Worm (Caenorhabditis elegans): ENCODE data around the gene C45B11.6.
A peak's percentile ranks its signal among the peaks of the same experiment; 100 is the strongest.

The C45B11.6 gene

ce11 chrV:11056484-11056883 lies 12.6 kb downstream of the C45B11.6 start:
- no peak for TF ChIP-seq C08G9.2 (tag; optimal IDR thresholded peaks at IDR 0.05)
- TF ChIP-seq ceh-6 (GFP tag; optimal IDR thresholded peaks at IDR 0.05): no peak
- TF ChIP-seq T23F11.4 (GFP tag; optimal IDR thresholded peaks at IDR 0.05): no peak
- TF ChIP-seq pqm-1 (tag; optimal IDR thresholded peaks at IDR 0.05): no peak
- no peak for TF ChIP-seq hlh-6 (tag; optimal IDR thresholded peaks at IDR 0.05)
- no peak for TF ChIP-seq nhr-232 (tag; optimal IDR thresholded peaks at IDR 0.05)
- no peak for TF ChIP-seq K02D7.2 (tag; optimal IDR thresholded peaks at IDR 0.05)
- no peak for TF ChIP-seq ceh-34 (tag; optimal IDR thresholded peaks at IDR 0.05)
- no peak for TF ChIP-seq ceh-30 (tag; optimal IDR thresholded peaks at IDR 0.05)
- TF ChIP-seq ceh-45 (GFP tag; IDR thresholded peaks at IDR 0.05): no peak
- TF ChIP-seq rnt-1 (tag; optimal IDR thresholded peaks at IDR 0.05): no peak
- TF ChIP-seq ceh-9 (tag; optimal IDR thresholded peaks at IDR 0.05): no peak

DNA sequence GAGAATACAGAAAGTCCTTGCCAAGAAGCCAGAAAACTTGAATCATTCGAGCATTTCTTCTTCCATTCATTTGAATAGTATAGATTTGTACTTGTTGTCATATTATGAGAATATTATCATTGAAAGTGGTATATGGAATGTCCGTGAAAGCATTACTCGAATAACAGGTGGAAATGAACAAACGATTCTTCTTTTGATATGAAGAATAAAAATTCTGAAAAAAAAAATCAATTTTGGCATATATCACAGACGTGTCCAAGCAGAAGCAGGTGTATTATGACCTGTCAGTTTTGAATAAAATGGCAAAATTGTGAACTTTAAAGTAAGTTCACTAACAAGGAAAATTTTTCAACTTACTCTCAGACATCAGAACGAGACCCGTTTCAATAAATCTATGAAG lies 13.2 kb downstream of the C45B11.6 start, which contains the start of gene srh-75:
TSS of gene srh-75 (minus strand) at position 101 of the 400 bp plus-strand sequence.
- TF ChIP-seq C38D4.7 (GFP tag; optimal IDR thresholded peaks at IDR 0.05) (no peak), pag-3 (tag; optimal IDR thresholded peaks at IDR 0.05; ENCODE audit: borderline replicate concordance) (no peak), hlh-6 (tag; optimal IDR thresholded peaks at IDR 0.05) (no peak), ceh-19 (GFP tag; optimal IDR thresholded peaks at IDR 0.05) (no peak), odd-2 (tag; optimal IDR thresholded peaks at IDR 0.05) (no peak), K09A11.1 (tag; optimal IDR thresholded peaks at IDR 0.05; ENCODE audit: insufficient read depth) (no peak), ttx-3 (tag; optimal IDR thresholded peaks at IDR 0.05) (no peak), nhr-11 (tag; optimal IDR thresholded peaks at IDR 0.05) (no peak), syd-9 (tag; optimal IDR thresholded peaks at IDR 0.05) (no peak), lim-6 (tag; optimal IDR thresholded peaks at IDR 0.05) (no peak), ztf-16 (tag; optimal IDR thresholded peaks at IDR 0.05) (no peak), pha-4 (tag; optimal IDR thresholded peaks at IDR 0.05) (no peak), T23F11.4 (GFP tag; optimal IDR thresholded peaks at IDR 0.05) (no peak), pros-1 (tag; optimal IDR thresholded peaks at IDR 0.05) (no peak)

ce11 chrV:11059180-11059579 lies 15.3 kb downstream of the C45B11.6 start, which contains the start of gene T04C12.1:
TSS of gene T04C12.1 (minus strand) at chrV:11059269.
- no peak for TF ChIP-seq sdc-2 (tag; optimal IDR thresholded peaks at IDR 0.05)
- TF ChIP-seq elt-2 (tag; optimal IDR thresholded peaks at IDR 0.05): peak; percentile 45
- no peak for TF ChIP-seq pag-3 (tag; optimal IDR thresholded peaks at IDR 0.05; ENCODE audit: borderline replicate concordance)
- TF ChIP-seq dve-1 (tag; optimal IDR thresholded peaks at IDR 0.05): no peak

DNA sequence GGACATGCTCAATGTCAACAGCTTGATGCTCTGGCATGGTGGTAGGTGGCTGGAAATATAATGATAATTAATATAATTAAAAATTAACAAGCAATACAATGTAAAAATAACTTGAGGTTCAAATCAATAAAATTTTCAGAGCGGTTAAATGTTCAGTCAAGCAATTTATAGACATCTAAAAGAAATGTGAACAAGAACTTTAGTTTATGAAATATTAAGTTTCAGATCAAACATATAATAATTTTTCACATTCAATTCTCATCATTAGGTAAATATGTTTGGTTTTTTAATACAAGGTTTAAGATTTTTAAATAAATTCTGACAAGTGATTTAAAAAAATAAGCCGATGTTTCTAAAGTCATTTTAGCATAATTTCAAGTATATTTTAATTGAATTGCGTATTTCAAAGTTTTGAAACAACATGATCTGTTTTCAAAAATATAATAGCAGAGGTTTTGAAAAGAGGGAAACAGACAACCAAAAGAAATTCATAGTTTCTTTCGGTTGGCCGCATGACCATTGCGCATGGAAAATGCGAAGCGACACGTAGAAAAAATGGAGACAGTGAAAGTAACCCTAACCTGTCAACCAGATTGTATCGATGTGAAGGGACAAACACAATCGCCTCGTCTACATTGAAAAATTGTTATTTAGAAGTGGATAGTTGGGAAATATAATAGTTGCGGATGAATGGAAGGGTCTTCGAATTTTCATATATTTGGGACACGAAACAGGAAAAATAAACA lies 16.5 kb downstream of the C45B11.6 start, which contains the start of gene T04C12.11:
TSS of gene T04C12.11 (minus strand) at position 51 of the 746 bp plus-strand sequence.
- TF ChIP-seq sox-2 (GFP tag; IDR thresholded peaks at IDR 0.05) (no peak), ceh-6 (GFP tag; optimal IDR thresholded peaks at IDR 0.05) (no peak), elt-4 (tag; optimal IDR thresholded peaks at IDR 0.05) (no peak), sdc-2 (tag; optimal IDR thresholded peaks at IDR 0.05) (no peak), syd-9 (tag; optimal IDR thresholded peaks at IDR 0.05) (no peak), pag-3 (tag; optimal IDR thresholded peaks at IDR 0.05; ENCODE audit: borderline replicate concordance) (no peak), C08G9.2 (tag; optimal IDR thresholded peaks at IDR 0.05) (no peak), nhr-232 (tag; optimal IDR thresholded peaks at IDR 0.05) (no peak), unc-3 (GFP tag; conservative IDR thresholded peaks at IDR 0.05) (no peak), unc-3 (tag; optimal IDR thresholded peaks at IDR 0.05) (no peak), nfya-1 (tag; optimal IDR thresholded peaks at IDR 0.05) (no peak), K09A11.1 (tag; optimal IDR thresholded peaks at IDR 0.05; ENCODE audit: insufficient read depth) (no peak), ceh-19 (GFP tag; optimal IDR thresholded peaks at IDR 0.05) (no peak), ceh-2 (tag; optimal IDR thresholded peaks at IDR 0.05) (no peak), hlh-13 (GFP tag; optimal IDR thresholded peaks at IDR 0.05) (no peak), ets-4 (tag; optimal IDR thresholded peaks at IDR 0.05) (no peak), gmeb-2 (tag; optimal IDR thresholded peaks at IDR 0.05) (no peak), hlh-6 (tag; optimal IDR thresholded peaks at IDR 0.05) (no peak), ztf-16 (tag; optimal IDR thresholded peaks at IDR 0.05) (no peak), ceh-45 (GFP tag; IDR thresholded peaks at IDR 0.05) (no peak)

Measured in whole organism, late embryonic.